Fruit fly (Drosophila melanogaster) whole organism, embryonic: ENCODE results near the gene CG33941.

Experiments
- Aef1 ChIP-seq: fragments of 200-800 bp; sonication (Bioruptor generic); IDR thresholded peaks from 3 replicates; pipeline ENCODE4 v1.3.6; 2022; ENCODE audit warnings: missing biosample characterization, missing genetic modification characterization
- CG10274 ChIP-seq: fragments of 200-800 bp; sonication (Bioruptor generic); optimal IDR thresholded peaks from 3 replicates; lab custom pipeline; 2017; ENCODE audit warnings: missing biosample characterization, mild to moderate bottlenecking, missing genetic modification characterization
- CG10565 ChIP-seq: fragments of 200-800 bp; sonication (Bioruptor generic); optimal IDR thresholded peaks from 3 replicates; lab custom pipeline; 2016; ENCODE audit warnings: missing biosample characterization, mild to moderate bottlenecking, missing genetic modification characterization
- CG10979 ChIP-seq: fragments of 200-800 bp; sonication (Bioruptor generic); optimal IDR thresholded peaks from 2 replicates; lab custom pipeline; 2018; ENCODE audit warnings: missing biosample characterization, mild to moderate bottlenecking, missing genetic modification characterization, moderate library complexity
- CG11696 ChIP-seq: fragments of 200-800 bp; sonication (Bioruptor generic); IDR thresholded peaks from 2 replicates; pipeline ENCODE4 v1.3.6; 2022; ENCODE audit warnings: missing biosample characterization, missing genetic modification characterization
- CG13424 ChIP-seq: fragments of 200-800 bp; sonication (Bioruptor generic); optimal IDR thresholded peaks from 2 replicates; lab custom pipeline; 2019; ENCODE audit warnings: missing biosample characterization, mild to moderate bottlenecking, missing genetic modification characterization, moderate library complexity
- CG14965 ChIP-seq: fragments of 200-800 bp; sonication (Bioruptor generic); optimal IDR thresholded peaks from 2 replicates; lab custom pipeline; 2016; ENCODE audit warnings: missing biosample characterization, missing genetic modification characterization, borderline replicate concordance
- CG15011 ChIP-seq: fragments of 200-800 bp; sonication (Bioruptor generic); optimal IDR thresholded peaks from 3 replicates; lab custom pipeline; 2018; ENCODE audit warnings: missing biosample characterization, mild to moderate bottlenecking, missing genetic modification characterization
- CG15601 ChIP-seq: fragments of 200-800 bp; sonication (Bioruptor generic); optimal IDR thresholded peaks from 3 replicates; lab custom pipeline; 2019; ENCODE audit warnings: missing biosample characterization, mild to moderate bottlenecking, missing genetic modification characterization, moderate library complexity
- CG16779 ChIP-seq: fragments of 200-800 bp; sonication (Bioruptor generic); IDR thresholded peaks from 2 replicates; pipeline ENCODE4 v1.3.6; 2022; ENCODE audit warnings: missing biosample characterization, missing genetic modification characterization
- CG17361 ChIP-seq: fragments of 200-800 bp; sonication (Bioruptor generic); IDR thresholded peaks from 3 replicates; pipeline ENCODE4 v1.3.6; 2022; ENCODE audit warnings: missing biosample characterization, missing genetic modification characterization
- CG18764 ChIP-seq: fragments of 200-800 bp; sonication (Bioruptor generic); optimal IDR thresholded peaks from 3 replicates; lab custom pipeline; 2016; ENCODE audit warnings: missing biosample characterization, missing genetic modification characterization
- CG30020 ChIP-seq: fragments of 200-800 bp; optimal IDR thresholded peaks from 2 replicates; lab custom pipeline; 2019; ENCODE audit warnings: missing biosample characterization, mild to moderate bottlenecking, missing genetic modification characterization, moderate library complexity
- CG30403 ChIP-seq: fragments of 200-800 bp; sonication (Bioruptor generic); optimal IDR thresholded peaks from 3 replicates; lab custom pipeline; 2016; ENCODE audit warnings: missing biosample characterization, missing genetic modification characterization
- CG34422 ChIP-seq: fragments of 200-800 bp; sonication (Bioruptor generic); IDR thresholded peaks from 3 replicates; pipeline ENCODE4 v1.3.6; 2022; ENCODE audit warnings: missing biosample characterization, missing genetic modification characterization
- CG4730 ChIP-seq: fragments of 200-800 bp; sonication (Bioruptor generic); IDR thresholded peaks from 2 replicates; pipeline ENCODE4 v1.3.6; 2022; ENCODE audit warnings: missing biosample characterization, missing genetic modification characterization
- CG5180 ChIP-seq: fragments of 200-800 bp; sonication (Bioruptor generic); optimal IDR thresholded peaks from 3 replicates; lab custom pipeline; 2017; ENCODE audit warnings: missing biosample characterization, missing genetic modification characterization, mild to moderate bottlenecking, moderate library complexity, missing genetic modification reagents
- CG6654 ChIP-seq: fragments of 200-800 bp; sonication (Bioruptor generic); optimal IDR thresholded peaks from 2 replicates; lab custom pipeline; 2017; ENCODE audit warnings: missing biosample characterization, mild to moderate bottlenecking, missing genetic modification characterization
- CG6689 ChIP-seq: fragments of 200-800 bp; sonication (Bioruptor generic); IDR thresholded peaks from 2 replicates; pipeline ENCODE4 v1.3.6; 2022; ENCODE audit warnings: missing biosample characterization, missing genetic modification characterization
- CG7786 ChIP-seq: fragments of 200-800 bp; sonication (Bioruptor generic); optimal IDR thresholded peaks from 2 replicates; lab custom pipeline; 2016; ENCODE audit warnings: missing biosample characterization, missing genetic modification characterization
- CG8924 ChIP-seq: fragments of 200-800 bp; optimal IDR thresholded peaks from 3 replicates; lab custom pipeline; 2019; ENCODE audit warnings: missing biosample characterization, mild to moderate bottlenecking, missing genetic modification characterization, moderate library complexity
- CG9215 ChIP-seq: fragments of 200-800 bp; sonication (Bioruptor generic); IDR thresholded peaks from 2 replicates; pipeline ENCODE4 v1.3.6; 2022; ENCODE audit warnings: missing biosample characterization, missing genetic modification characterization
- CG9437 ChIP-seq: fragments of 200-800 bp; sonication (Bioruptor generic); optimal IDR thresholded peaks from 2 replicates; lab custom pipeline; 2018; ENCODE audit warnings: missing biosample characterization, mild to moderate bottlenecking, missing genetic modification characterization
- CG9727 ChIP-seq: fragments of 200-800 bp; sonication (Bioruptor generic); optimal IDR thresholded peaks from 3 replicates; lab custom pipeline; 2017; ENCODE audit warnings: missing biosample characterization, mild to moderate bottlenecking, missing genetic modification characterization
- Dad ChIP-seq: fragments of 200-800 bp; sonication (Bioruptor generic); optimal IDR thresholded peaks from 3 replicates; lab custom pipeline; 2016; ENCODE audit warnings: missing biosample characterization, missing genetic modification characterization
- Drgx ChIP-seq: fragments of 200-800 bp; sonication (Bioruptor generic); IDR thresholded peaks from 2 replicates; pipeline ENCODE4 v1.3.6; 2022; ENCODE audit warnings: missing biosample characterization, missing genetic modification characterization
- Elba2 ChIP-seq: fragments of 200-800 bp; sonication (Bioruptor generic); optimal IDR thresholded peaks from 3 replicates; lab custom pipeline; 2016; ENCODE audit warnings: missing biosample characterization, missing genetic modification characterization
- Jarid2 ChIP-seq: fragments of 200-800 bp; sonication (Bioruptor generic); optimal IDR thresholded peaks from 3 replicates; lab custom pipeline; 2017; ENCODE audit warnings: mild to moderate bottlenecking, missing biosample characterization, missing genetic modification reagents, missing genetic modification characterization
- Lim3 ChIP-seq: fragments of 200-800 bp; sonication (Bioruptor generic); IDR thresholded peaks from 2 replicates; pipeline ENCODE4 v1.3.6; 2022; ENCODE audit warnings: missing biosample characterization, missing genetic modification characterization
- Myb ChIP-seq: fragments of 200-800 bp; sonication (Bioruptor generic); optimal IDR thresholded peaks from 2 replicates; lab custom pipeline; 2016; ENCODE audit warnings: missing biosample characterization, missing genetic modification characterization
- NK7.1 ChIP-seq: fragments of 200-800 bp; sonication (Bioruptor generic); optimal IDR thresholded peaks from 3 replicates; lab custom pipeline; 2016; ENCODE audit warnings: missing biosample characterization, missing genetic modification characterization
- Nf-YC ChIP-seq: fragments of 200-800 bp; optimal IDR thresholded peaks from 3 replicates; lab custom pipeline; 2019; ENCODE audit warnings: missing biosample characterization, mild to moderate bottlenecking, missing genetic modification characterization, moderate library complexity
- PHDP ChIP-seq: fragments of 200-800 bp; sonication (Bioruptor generic); optimal IDR thresholded peaks from 3 replicates; lab custom pipeline; 2018; ENCODE audit warnings: missing biosample characterization, mild to moderate bottlenecking, missing genetic modification characterization, moderate library complexity
- Rx ChIP-seq: fragments of 200-800 bp; sonication (Bioruptor generic); IDR thresholded peaks from 2 replicates; pipeline ENCODE4 v1.3.6; 2022; ENCODE audit warnings: missing biosample characterization, missing genetic modification characterization
- Sry-β ChIP-seq: fragments of 200-800 bp; sonication (Bioruptor generic); optimal IDR thresholded peaks from 2 replicates; lab custom pipeline; 2018; ENCODE audit warnings: missing biosample characterization, mild to moderate bottlenecking, missing genetic modification characterization, moderate library complexity
- TFAM ChIP-seq: fragments of 200-800 bp; sonication (Bioruptor generic); optimal IDR thresholded peaks from 2 replicates; lab custom pipeline; 2017; ENCODE audit warnings: missing biosample characterization, missing genetic modification characterization, inconsistent platforms
- az2 ChIP-seq: fragments of 200-800 bp; sonication (Bioruptor generic); optimal IDR thresholded peaks from 3 replicates; lab custom pipeline; 2016; ENCODE audit warnings: missing biosample characterization, missing genetic modification characterization
- bab2 ChIP-seq: fragments of 200-800 bp; sonication (Bioruptor generic); optimal IDR thresholded peaks from 2 replicates; lab custom pipeline; 2016; ENCODE audit warnings: missing biosample characterization, missing genetic modification characterization
- bcd ChIP-seq: fragments of 200-800 bp; sonication (Bioruptor generic); optimal IDR thresholded peaks from 2 replicates; lab custom pipeline; 2017; ENCODE audit warnings: missing biosample characterization, mild to moderate bottlenecking, missing genetic modification characterization
- bsh ChIP-seq, 2 experiments: fragments of 200-800 bp; sonication (Bioruptor generic); optimal IDR thresholded peaks; 2 replicates each; lab custom pipeline; 2017 to 2018; ENCODE audit warnings: mild to moderate bottlenecking in 2 of 2, missing biosample characterization in 2 of 2, missing genetic modification characterization in 2 of 2, moderate library complexity in 1 of 2
- emc ChIP-seq: fragments of 200-800 bp; sonication (Bioruptor generic); optimal IDR thresholded peaks from 2 replicates; lab custom pipeline; 2016; ENCODE audit warnings: missing biosample characterization, missing genetic modification characterization
- gem ChIP-seq: fragments of 200-800 bp; sonication (Bioruptor generic); optimal IDR thresholded peaks from 2 replicates; lab custom pipeline; 2019; ENCODE audit warnings: missing biosample characterization, mild to moderate bottlenecking, missing genetic modification characterization, moderate library complexity
- grau ChIP-seq: fragments of 200-800 bp; optimal IDR thresholded peaks from 3 replicates; lab custom pipeline; 2019; ENCODE audit warnings: missing biosample characterization, mild to moderate bottlenecking, missing genetic modification characterization, moderate library complexity
- mam ChIP-seq: fragments of 200-800 bp; sonication (Bioruptor generic); optimal IDR thresholded peaks from 3 replicates; lab custom pipeline; 2016; ENCODE audit warnings: missing biosample characterization, missing genetic modification characterization
- nom ChIP-seq: fragments of 200-800 bp; sonication (Bioruptor generic); optimal IDR thresholded peaks from 2 replicates; lab custom pipeline; 2017; ENCODE audit warnings: missing biosample characterization, missing genetic modification characterization, mild to moderate bottlenecking, moderate library complexity, missing genetic modification reagents
- pfk ChIP-seq: fragments of 200-800 bp; sonication (Bioruptor generic); optimal IDR thresholded peaks from 2 replicates; lab custom pipeline; 2018; ENCODE audit warnings: missing biosample characterization, mild to moderate bottlenecking, missing genetic modification characterization, moderate library complexity
- pho ChIP-seq: fragments of 200-800 bp; sonication (Bioruptor generic); optimal IDR thresholded peaks from 2 replicates; lab custom pipeline; 2016; ENCODE audit warnings: missing biosample characterization, missing genetic modification characterization
- pzg ChIP-seq: fragments of 200-800 bp; sonication (Bioruptor generic); optimal IDR thresholded peaks from 3 replicates; lab custom pipeline; 2018; ENCODE audit warnings: missing biosample characterization, mild to moderate bottlenecking, missing genetic modification characterization, moderate library complexity
- schlank ChIP-seq: fragments of 200-800 bp; sonication (Bioruptor generic); optimal IDR thresholded peaks from 2 replicates; lab custom pipeline; 2018; ENCODE audit warnings: missing biosample characterization, mild to moderate bottlenecking, missing genetic modification characterization
- stc ChIP-seq: fragments of 200-800 bp; sonication (Bioruptor generic); IDR thresholded peaks from 2 replicates; pipeline ENCODE4 v1.3.6; 2022; ENCODE audit warnings: missing biosample characterization, missing genetic modification characterization
- z ChIP-seq: fragments of 200-800 bp; sonication (Bioruptor generic); IDR thresholded peaks from 3 replicates; pipeline ENCODE4 v1.3.6; 2022; ENCODE audit warnings: missing biosample characterization, missing genetic modification characterization

The CG33941 gene

dm6 chr4:486435-486834 is 19.1 kb downstream of the CG33941 start (continued):
- TF ChIP-seq CG8924 = peak; percentile 32
- no peak for TF ChIP-seq CG11696 (GFP tag; lab: Robert Waterston, UW)
- no peak for TF ChIP-seq CG10565 (GFP tag; lab: Kevin White, UChicago)
- peak; percentile 38 for TF ChIP-seq CG13424 (tag; lab: Kevin White, UChicago)
- no peak for TF ChIP-seq TFAM
- TF ChIP-seq pzg (GFP tag; lab: Kevin White, UChicago) = peak; percentile 89
- no peak for TF ChIP-seq CG6654 (GFP tag; lab: Kevin White, UChicago)
- TF ChIP-seq emc (GFP tag; lab: Kevin White, UChicago) = peak; percentile 3
- TF ChIP-seq CG34422 = no peak
- no peak for TF ChIP-seq Drgx (GFP tag; lab: Robert Waterston, UW)
- TF ChIP-seq pfk (GFP tag; lab: Kevin White, UChicago) = no peak
- peak; percentile 52 for TF ChIP-seq Nf-YC (tag; lab: Kevin White, UChicago)
- TF ChIP-seq CG5180 (GFP tag; lab: Kevin White, UChicago) = no peak
- no peak; the same call in 1 of the 2 replicates for TF ChIP-seq stc (GFP tag; lab: Robert Waterston, UW)
- TF ChIP-seq Sry-β (GFP tag; lab: Kevin White, UChicago) = no peak
- no peak for TF ChIP-seq CG9437
- no peak for TF ChIP-seq Elba2 (GFP tag; lab: Kevin White, UChicago)
- no peak for TF ChIP-seq CG16779 (GFP tag; lab: Robert Waterston, UW)
- no peak for TF ChIP-seq Rx (GFP tag; lab: Robert Waterston, UW)
- peak; percentile 46; the same call in 2 of the 3 replicates for TF ChIP-seq CG17361 (GFP tag; lab: Robert Waterston, UW)
- peak; percentile 17 for TF ChIP-seq nom (GFP tag; lab: Kevin White, UChicago)
- peak; percentile 40 for TF ChIP-seq CG10979 (tag; lab: Kevin White, UChicago)
- TF ChIP-seq mam = peak; percentile 40
- TF ChIP-seq CG6689 (GFP tag; lab: Robert Waterston, UW) = no peak
- TF ChIP-seq Lim3 (GFP tag; lab: Robert Waterston, UW) = no peak
- peak; percentile 48 for TF ChIP-seq az2 (GFP tag; lab: Kevin White, UChicago)
- peak; percentile 46 for TF ChIP-seq CG7786
- TF ChIP-seq Jarid2 (GFP tag; lab: Kevin White, UChicago) = no peak
- peak; percentile 71 for TF ChIP-seq CG30020 (tag; lab: Kevin White, UChicago)
- TF ChIP-seq CG18764 = no peak
- TF ChIP-seq CG4730 (GFP tag; lab: Robert Waterston, UW) = no peak; the same call in 1 of the 2 replicates
- no peak for TF ChIP-seq CG15011
- TF ChIP-seq Myb (GFP tag; lab: Kevin White, UChicago) = peak; percentile 79
- peak; percentile 50 for TF ChIP-seq PHDP (tag; lab: Kevin White, UChicago)
- TF ChIP-seq bcd (GFP tag; lab: Kevin White, UChicago) = peak; percentile 58
- peak; percentile 30 for TF ChIP-seq Dad (GFP tag; lab: Kevin White, UChicago)
- peak; percentile 64 for TF ChIP-seq pho (GFP tag; lab: Kevin White, UChicago)
- TF ChIP-seq CG15601 (tag; lab: Kevin White, UChicago) = peak; percentile 55
- no peak for TF ChIP-seq CG14965 (GFP tag; lab: Kevin White, UChicago)
- TF ChIP-seq z (GFP tag; lab: Robert Waterston, UW) = no peak
- no peak for TF ChIP-seq CG10274 (GFP tag; lab: Kevin White, UChicago)
- peak; percentile 58 for TF ChIP-seq CG30403
- TF ChIP-seq bab2 (GFP tag; lab: Kevin White, UChicago) = peak; percentile 49
- peak; percentile 59 for TF ChIP-seq gem
- TF ChIP-seq CG9215 (GFP tag; lab: Robert Waterston, UW) = no peak
- TF ChIP-seq schlank (tag; lab: Kevin White, UChicago) = no peak
- TF ChIP-seq Aef1 = no peak; the same call in 2 of the 3 replicates
- TF ChIP-seq NK7.1 (GFP tag; lab: Kevin White, UChicago) = no peak
- peak in 1 of 2 experiments; percentile 45 for TF ChIP-seq bsh (GFP tag; optimal IDR thresholded peaks at IDR 0.05; lab: Kevin White, UChicago)
- TF ChIP-seq grau = peak; percentile 46
- TF ChIP-seq CG9727 (GFP tag; lab: Kevin White, UChicago) = no peak
